Fruit fly (Drosophila melanogaster): ENCODE data around the gene CG34164.

The CG34164 gene

DNA sequence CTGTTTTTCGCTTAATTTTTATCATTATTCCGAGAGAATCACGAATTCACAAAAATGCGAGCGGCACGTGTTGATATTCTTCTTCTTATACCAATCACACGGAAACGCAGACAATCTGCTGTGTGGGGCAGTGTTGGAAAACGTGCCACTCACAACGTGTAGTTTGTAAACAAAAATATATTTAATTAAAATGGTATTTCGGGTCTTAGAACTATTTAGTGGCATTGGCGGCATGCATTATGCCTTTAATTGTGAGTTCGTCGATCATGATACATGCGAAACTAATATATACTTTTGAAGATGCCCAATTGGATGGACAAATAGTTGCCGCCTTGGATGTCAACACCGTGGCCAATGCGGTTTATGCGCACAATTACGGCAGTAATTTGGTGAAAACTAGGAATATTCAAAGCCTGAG, 40.3 kb downstream of the CG34164 start, which contains the start of the genes CG6712 and Mt2 (continued):
- TF ChIP-seq lbe (GFP tag; optimal IDR thresholded peaks at IDR 0.05): no peak
- no peak for TF ChIP-seq Vsx1 (GFP tag; optimal IDR thresholded peaks at IDR 0.05)
- TF ChIP-seq salm (tag; optimal IDR thresholded peaks at IDR 0.05): no peak
- no peak for TF ChIP-seq CG1024 (GFP tag; IDR thresholded peaks at IDR 0.05)
- peak; percentile 4 for TF ChIP-seq Myb (GFP tag; optimal IDR thresholded peaks at IDR 0.05)
- TF ChIP-seq Elba2 (GFP tag; optimal IDR thresholded peaks at IDR 0.05): peak; percentile 53
- no peak for TF ChIP-seq CG12391 (tag; optimal IDR thresholded peaks at IDR 0.05)
- no peak for TF ChIP-seq CG9437 (GFP tag; optimal IDR thresholded peaks at IDR 0.05)
- TF ChIP-seq ab (GFP tag; optimal IDR thresholded peaks at IDR 0.05): no peak
- TF ChIP-seq jumu (GFP tag; optimal IDR thresholded peaks at IDR 0.05): no peak
- peak; percentile 37 for TF ChIP-seq Ets97D (GFP tag; optimal IDR thresholded peaks at IDR 0.05)
- no peak for TF ChIP-seq TFAM (GFP tag; optimal IDR thresholded peaks at IDR 0.05)
- TF ChIP-seq odd (GFP tag; optimal IDR thresholded peaks at IDR 0.05): no peak
- TF ChIP-seq pzg (GFP tag; optimal IDR thresholded peaks at IDR 0.05): peak; percentile 63
- TF ChIP-seq cad (GFP tag; optimal IDR thresholded peaks at IDR 0.05): no peak
- TF ChIP-seq CG14965 (GFP tag; optimal IDR thresholded peaks at IDR 0.05; ENCODE audit: borderline replicate concordance): no peak
- no peak for TF ChIP-seq Deaf1 (tag; optimal IDR thresholded peaks at IDR 0.05)

DNA sequence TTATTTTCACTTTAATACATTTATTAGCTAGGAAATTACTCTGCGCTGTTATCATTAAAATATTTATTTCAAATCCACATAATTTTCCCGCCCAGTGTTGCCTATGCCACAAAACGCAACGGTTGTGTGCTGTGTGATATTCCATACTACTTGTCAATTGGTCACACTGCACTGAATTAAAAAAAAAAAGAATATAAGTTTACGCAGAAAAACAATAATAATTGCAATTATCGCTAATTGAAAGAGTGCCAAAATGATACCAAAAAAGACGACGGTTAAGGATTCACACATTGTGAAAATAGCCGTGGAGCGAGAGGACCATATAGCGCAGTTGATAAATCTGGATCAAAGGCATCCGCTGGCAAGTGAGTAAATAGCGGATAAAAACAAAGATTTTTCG, 41.5 kb downstream of the CG34164 start, which contains the start of gene Ced-12:
TSS of gene Ced-12 (plus strand) at position 141 of the 400 bp plus-strand sequence.
- TF ChIP-seq Dp (GFP tag; optimal IDR thresholded peaks at IDR 0.05) (peak; percentile 90), CG14860 (GFP tag; IDR thresholded peaks at IDR 0.05; ENCODE audit: partially characterized antibody) (no peak), sqz (GFP tag; optimal IDR thresholded peaks at IDR 0.05) (peak; percentile 85), gfzf (GFP tag; optimal IDR thresholded peaks at IDR 0.05) (peak; percentile 87), CG13287 (GFP tag; IDR thresholded peaks at IDR 0.05; ENCODE audit: partially characterized antibody) (peak; percentile 17; the same call in 1 of the 2 replicates), CG17361 (GFP tag; IDR thresholded peaks at IDR 0.05) (no peak), BEAF-32 (GFP tag; optimal IDR thresholded peaks at IDR 0.05) (peak; percentile 28), CG2116 (GFP tag; optimal IDR thresholded peaks at IDR 0.05) (peak; percentile 18), CG32772 (GFP tag; IDR thresholded peaks at IDR 0.05) (peak; percentile 50; the same call in 1 of the 2 replicates), Sry-δ (GFP tag; optimal IDR thresholded peaks at IDR 0.05) (peak; percentile 18), CG12219 (GFP tag; optimal IDR thresholded peaks at IDR 0.05) (no peak), Bdp1 (GFP tag; optimal IDR thresholded peaks at IDR 0.05) (no peak), MESR4 (GFP tag; optimal IDR thresholded peaks at IDR 0.05) (peak; percentile 58), CG7372 (GFP tag; IDR thresholded peaks at IDR 0.05) (no peak), CG17359 (tag; optimal IDR thresholded peaks at IDR 0.05) (peak; percentile 46), trh (GFP tag; optimal IDR thresholded peaks at IDR 0.05) (no peak), CG10274 (GFP tag; optimal IDR thresholded peaks at IDR 0.05) (no peak), CG10267 (tag; optimal IDR thresholded peaks at IDR 0.05) (peak; percentile 69), Mes4 (GFP tag; optimal IDR thresholded peaks at IDR 0.05) (no peak), Opbp (GFP tag; IDR thresholded peaks at IDR 0.05; ENCODE audit: partially characterized antibody) (0 out of 3 replicates have a peak, but pooled peaks have one; percentile 8), CG31441 (GFP tag; IDR thresholded peaks at IDR 0.05) (no peak), ERR (GFP tag; optimal IDR thresholded peaks at IDR 0.05) (no peak), CG2202 (tag; optimal IDR thresholded peaks at IDR 0.05) (no peak), CG12659 (GFP tag; optimal IDR thresholded peaks at IDR 0.05) (peak; percentile 5), CG18599 (GFP tag; optimal IDR thresholded peaks at IDR 0.05) (no peak), CG17186 (GFP tag; optimal IDR thresholded peaks at IDR 0.05) (peak; percentile 83), pzg (GFP tag; optimal IDR thresholded peaks at IDR 0.05) (peak; percentile 64), CG11723 (GFP tag; optimal IDR thresholded peaks at IDR 0.05) (no peak), CG17829 (tag; optimal IDR thresholded peaks at IDR 0.05) (no peak), CG4730 (GFP tag; IDR thresholded peaks at IDR 0.05) (no peak), CG9797 (GFP tag; optimal IDR thresholded peaks at IDR 0.05) (peak; percentile 57), cas (GFP tag; IDR thresholded peaks at IDR 0.05) (no peak), crp (GFP tag; optimal IDR thresholded peaks at IDR 0.05) (peak in 1 of 2 experiments; percentile 4), CG15601 (tag; optimal IDR thresholded peaks at IDR 0.05) (no peak)
